Worm (Caenorhabditis elegans) whole organism, young adult: ENCODE results near the gene gegf-1.

Experiments used
- F39B2.1 ChIP-seq: fragments of 200-800 bp; sonication (Bioruptor generic); IDR thresholded peaks from 2 replicates; pipeline ENCODE4 v1.3.6; 2022; ENCODE audit warnings: missing genetic modification reagents, missing genetic modification characterization, missing compliant biosample characterization
- T07F8.4 ChIP-seq: sonication (generic microtip); optimal IDR thresholded peaks from 2 replicates; lab custom pipeline; 2016; ENCODE audit warnings: mild to moderate bottlenecking, missing genetic modification characterization, moderate library complexity, missing compliant biosample characterization
- ama-1 ChIP-seq, 3 experiments: fragments of 150-350 bp in 1 of 3; sonication (generic microtip) in 2 of 3; optimal IDR thresholded peaks; 2 replicates each; lab custom pipeline; 2014 to 2018; ENCODE audit warnings: missing biosample characterization in 2 of 3, missing genetic modification characterization in 2 of 3, missing genetic modification reagents in 2 of 3
- cebp-2 ChIP-seq: fragments of 200-800 bp; sonication (Bioruptor generic); IDR thresholded peaks from 2 replicates; pipeline ENCODE4 v1.3.6; 2022; ENCODE audit warnings: missing genetic modification characterization, missing compliant biosample characterization
- ceh-40 ChIP-seq: fragments of 200-800 bp; sonication (Bioruptor generic); IDR thresholded peaks from 2 replicates; pipeline ENCODE4 v1.3.6; 2022; ENCODE audit warnings: missing genetic modification characterization, missing compliant biosample characterization
- dpl-1 ChIP-seq: fragments of 150-350 bp; optimal IDR thresholded peaks from 2 replicates; lab custom pipeline; 2014; ENCODE audit warnings: missing biosample characterization, missing genetic modification reagents, missing genetic modification characterization
- efl-1 ChIP-seq: fragments of 150-350 bp; optimal IDR thresholded peaks from 2 replicates; lab custom pipeline; 2014; ENCODE audit warnings: missing biosample characterization, missing genetic modification reagents, missing genetic modification characterization
- let-526 ChIP-seq: fragments of 200-800 bp; sonication (Bioruptor generic); IDR thresholded peaks from 2 replicates; pipeline ENCODE4 v1.3.6; 2022; ENCODE audit warnings: missing genetic modification reagents, missing genetic modification characterization, missing compliant biosample characterization
- lin-35 ChIP-seq, 3 experiments: fragments of 150-350 bp in 2 of 3; sonication (generic microtip) in 1 of 3; optimal IDR thresholded peaks; 2 replicates each; lab custom pipeline; 2014 to 2018; ENCODE audit warnings: missing biosample characterization in 3 of 3, missing genetic modification characterization in 3 of 3, missing genetic modification reagents in 3 of 3
- lsl-1 ChIP-seq: fragments of 200-800 bp; sonication (Bioruptor generic); optimal IDR thresholded peaks from 2 replicates; lab custom pipeline; 2018; ENCODE audit warnings: mild to moderate bottlenecking, missing genetic modification characterization, moderate library complexity, missing compliant biosample characterization
- nfya-1 ChIP-seq: sonication (generic microtip); optimal IDR thresholded peaks from 2 replicates; lab custom pipeline; 2017; ENCODE audit warnings: antibody characterized with exemption, missing compliant biosample characterization, missing genetic modification characterization, borderline replicate concordance; ENCODE audit not compliant: insufficient read depth
- nhr-120 ChIP-seq: fragments of 200-800 bp; sonication (Bioruptor generic); IDR thresholded peaks from 2 replicates; pipeline ENCODE4 v1.3.6; 2022; ENCODE audit warnings: missing genetic modification characterization, missing compliant biosample characterization
- pbrm-1 ChIP-seq: fragments of 200-800 bp; sonication (Bioruptor generic); IDR thresholded peaks from 2 replicates; pipeline ENCODE4 v1.3.6; 2022; ENCODE audit warnings: missing genetic modification reagents, missing genetic modification characterization, missing compliant biosample characterization

ce11 chrIV:128525-128924 lies 29.2 kb downstream of the gegf-1 start:
- TF ChIP-seq let-526 (GFP tag; lab: Robert Waterston, UW) (no peak), nfya-1 (tag; lab: Kevin White, UChicago) (no peak), nhr-120 (GFP tag; lab: Robert Waterston, UW) (no peak), lin-35 (GFP tag; optimal IDR thresholded peaks at IDR 0.05; lab: Kevin White, UChicago) (no peak), lsl-1 (GFP tag; lab: Kevin White, UChicago) (peak; percentile 41), T07F8.4 (tag; lab: Kevin White, UChicago) (no peak), F39B2.1 (no peak), ama-1 (optimal IDR thresholded peaks at IDR 0.05; lab: Kevin White, UChicago) (no peak), ama-1 (GFP tag; optimal IDR thresholded peaks at IDR 0.05; lab: Kevin White, UChicago) (no peak), cebp-2 (GFP tag; lab: Robert Waterston, UW) (no peak), dpl-1 (GFP tag; lab: Kevin White, UChicago) (no peak), efl-1 (GFP tag; lab: Kevin White, UChicago) (peak; percentile 28), ceh-40 (no peak), pbrm-1 (GFP tag; lab: Robert Waterston, UW) (no peak)
